Worm (Caenorhabditis elegans): ENCODE data around the gene unc-76.
"Not testable (repeated sequence)": the region's sequence is repeated elsewhere in the genome, so short reads cannot be mapped to it uniquely, and the experiment has no call there.

DNA sequence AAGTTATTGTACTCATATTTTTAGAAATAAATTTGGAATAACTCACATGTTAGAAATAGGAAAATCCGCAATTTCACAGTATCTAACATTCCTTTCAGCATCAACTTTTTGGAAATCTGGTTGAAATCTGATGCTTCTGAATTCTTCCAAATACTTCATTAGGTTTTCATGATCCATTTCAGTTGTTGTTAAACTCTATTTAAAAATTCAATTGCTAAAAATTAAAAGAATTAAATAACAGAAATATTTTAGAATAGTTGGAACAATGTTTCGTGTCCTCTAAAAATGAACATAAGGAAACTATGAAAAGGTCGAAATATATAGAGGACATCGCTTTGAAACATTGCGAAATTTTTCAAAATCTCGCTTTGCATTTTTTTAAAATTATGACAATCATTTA is 40.2 kb upstream of the unc-76 start, which contains the start of gene cng-1:
- TF ChIP-seq aly-2 (tag; optimal IDR thresholded peaks at IDR 0.05); lin-15B (tag; optimal IDR thresholded peaks at IDR 0.05); ZK546.5 (tag; optimal IDR thresholded peaks at IDR 0.05); lin-38 (GFP tag; IDR thresholded peaks at IDR 0.05); hlh-30 (tag; optimal IDR thresholded peaks at IDR 0.05; ENCODE audit: insufficient read depth); F49E8.2 (tag; optimal IDR thresholded peaks at IDR 0.05; ENCODE audit: borderline replicate concordance); ceh-82 (tag; optimal IDR thresholded peaks at IDR 0.05); attf-4 (tag; optimal IDR thresholded peaks at IDR 0.05); fkh-10 (GFP tag; optimal IDR thresholded peaks at IDR 0.05): not testable (repeated sequence)

All from whole organism, L4 larva.